Worm (Caenorhabditis elegans): ENCODE data around the gene srw-34.
A peak's percentile ranks its signal among the peaks of the same experiment; 100 is the strongest.

Gene srw-34

ce11 chrV:16537908-16538446 is 15.8 kb upstream of the srw-34 start, which contains the start of gene Y32B12B.2 (continued):
- TF ChIP-seq spr-3 (GFP tag; optimal IDR thresholded peaks at IDR 0.05) (no peak), Y105C5A.15 (GFP tag; IDR thresholded peaks at IDR 0.05) (no peak), vab-7 (GFP tag; IDR thresholded peaks at IDR 0.05) (no peak), lin-13 (GFP tag; optimal IDR thresholded peaks at IDR 0.05) (peak; percentile 36), hmg-1.1 (GFP tag; IDR thresholded peaks at IDR 0.05) (peak; percentile 58; the same call in 1 of the 2 replicates), set-16 (GFP tag; IDR thresholded peaks at IDR 0.05) (no peak), nhr-11 (tag; optimal IDR thresholded peaks at IDR 0.05) (no peak), zfp-3 (GFP tag; conservative IDR thresholded peaks at IDR 0.05) (no peak), zip-2 (tag; optimal IDR thresholded peaks at IDR 0.05) (no peak), ZK546.5 (tag; optimal IDR thresholded peaks at IDR 0.05) (no peak), skn-1 (tag; optimal IDR thresholded peaks at IDR 0.05) (no peak), zag-1 (tag; optimal IDR thresholded peaks at IDR 0.05) (no peak), lsy-2 (tag; optimal IDR thresholded peaks at IDR 0.05) (peak; percentile 66 to 97), unc-39 (tag; optimal IDR thresholded peaks at IDR 0.05) (no peak), ceh-32 (tag; optimal IDR thresholded peaks at IDR 0.05; ENCODE audit: poor library complexity) (no peak), zip-11 (GFP tag; IDR thresholded peaks at IDR 0.05) (no peak), aha-1 (tag) (peak; percentile 3), lin-29 (GFP tag; IDR thresholded peaks at IDR 0.05) (no peak), dmd-8 (GFP tag; IDR thresholded peaks at IDR 0.05) (no peak), ceh-82 (tag; optimal IDR thresholded peaks at IDR 0.05) (no peak), dpl-1 (GFP tag; optimal IDR thresholded peaks at IDR 0.05) (peak; percentile 80), egl-43 (GFP tag; IDR thresholded peaks at IDR 0.05) (no peak), madf-5 (GFP tag; IDR thresholded peaks at IDR 0.05) (no peak), mdt-29 (GFP tag; IDR thresholded peaks at IDR 0.05) (no peak), R02D3.7 (tag; optimal IDR thresholded peaks at IDR 0.05) (no peak), aly-2 (tag; optimal IDR thresholded peaks at IDR 0.05) (no peak), pqm-1 (tag; optimal IDR thresholded peaks at IDR 0.05) (no peak), nhr-41 (GFP tag; IDR thresholded peaks at IDR 0.05) (no peak), T26A8.4 (GFP tag; IDR thresholded peaks at IDR 0.05) (0 out of 2 replicates have a peak, but pooled peaks have one; percentile 23)

- TF ChIP-seq dmd-9 (GFP tag; IDR thresholded peaks at IDR 0.05) = no peak
- TF ChIP-seq nhr-237 (tag; optimal IDR thresholded peaks at IDR 0.05) = no peak
- TF ChIP-seq egl-43 (GFP tag; IDR thresholded peaks at IDR 0.05) = no peak
- TF ChIP-seq tag-97 (GFP tag; IDR thresholded peaks at IDR 0.05) = no peak
- no peak for TF ChIP-seq ceh-32 (tag; optimal IDR thresholded peaks at IDR 0.05; ENCODE audit: poor library complexity)
- TF ChIP-seq nhr-11 (tag; optimal IDR thresholded peaks at IDR 0.05) = no peak
- no peak for TF ChIP-seq ctbp-1 (GFP tag; IDR thresholded peaks at IDR 0.05)
- no peak for TF ChIP-seq sdz-12 (GFP tag; optimal IDR thresholded peaks at IDR 0.05)
Measured at ce11 chrV:16536701-16537100, 14.6 kb upstream of the srw-34 start, which contains the start of gene Y32B12B.1. TSS of gene Y32B12B.1 (plus strand) at chrV:16537001.

ce11 chrV:16535172-16535571 is 13.0 kb upstream of the srw-34 start, which contains the start of gene Y32B12B.8:
TSS of gene Y32B12B.8 (plus strand) at chrV:16535472.
- TF ChIP-seq unc-62 (GFP tag; optimal IDR thresholded peaks at IDR 0.05 in 1 of 2) = no peak
- no peak for TF ChIP-seq unc-62 (tag; optimal IDR thresholded peaks at IDR 0.05)
- TF ChIP-seq dve-1 (tag; optimal IDR thresholded peaks at IDR 0.05; ENCODE audit: insufficient read depth) = no peak
- TF ChIP-seq nhr-48 (tag; optimal IDR thresholded peaks at IDR 0.05) = no peak
- no peak for TF ChIP-seq aly-2 (tag; optimal IDR thresholded peaks at IDR 0.05)
- no peak for TF ChIP-seq zag-1 (tag; optimal IDR thresholded peaks at IDR 0.05)
- no peak for TF ChIP-seq mes-2 (tag; optimal IDR thresholded peaks at IDR 0.05; ENCODE audit: poor library complexity, severe bottlenecking)
- TF ChIP-seq nhr-77 (tag; optimal IDR thresholded peaks at IDR 0.05) = no peak
- TF ChIP-seq hlh-30 (tag; optimal IDR thresholded peaks at IDR 0.05; ENCODE audit: insufficient read depth) = no peak
- TF ChIP-seq lin-29 (GFP tag; IDR thresholded peaks at IDR 0.05) = no peak
- no peak for TF ChIP-seq ceh-82 (tag; optimal IDR thresholded peaks at IDR 0.05)
- TF ChIP-seq gei-8 (GFP tag; optimal IDR thresholded peaks at IDR 0.05) = no peak
- no peak for TF ChIP-seq nhr-10 (tag; optimal IDR thresholded peaks at IDR 0.05)
- no peak for TF ChIP-seq lin-13 (GFP tag; optimal IDR thresholded peaks at IDR 0.05)
- no peak for TF ChIP-seq Y105C5A.15 (GFP tag; IDR thresholded peaks at IDR 0.05)
- TF ChIP-seq skn-1 (tag; optimal IDR thresholded peaks at IDR 0.05) = no peak
- no peak for TF ChIP-seq php-3 (GFP tag; IDR thresholded peaks at IDR 0.05)
- TF ChIP-seq unc-39 (tag; optimal IDR thresholded peaks at IDR 0.05) = no peak
- TF ChIP-seq hmg-1.1 (GFP tag; IDR thresholded peaks at IDR 0.05) = no peak

All from whole organism, L4 larva.